Fruit fly (Drosophila melanogaster): Measurements from ENCODE around the gene CG6683.
A peak's percentile ranks its signal among the peaks of the same experiment; 100 is the strongest.

CG6683 gene

dm6 chr3L:8534386-8535306, 19.9 kb upstream of the CG6683 start, which contains the start of gene ergic53:
Gene ergic53 (plus strand): TSS chr3L:8534977.
- TF ChIP-seq rn (GFP tag; IDR thresholded peaks at IDR 0.05) (no peak), CG4496 (GFP tag; IDR thresholded peaks at IDR 0.05) (0 out of 3 replicates have a peak, but pooled peaks have one; percentile 14)

dm6 chr3L:8529701-8530100, 15.0 kb upstream of the CG6683 start:
- TF ChIP-seq CG4496 (GFP tag; IDR thresholded peaks at IDR 0.05), result no peak
- no peak for TF ChIP-seq EcR (GFP tag; optimal IDR thresholded peaks at IDR 0.05)
- TF ChIP-seq CG14655 (GFP tag; optimal IDR thresholded peaks at IDR 0.05), result no peak
- no peak for TF ChIP-seq CG9948 (tag; optimal IDR thresholded peaks at IDR 0.05)
- no peak for TF ChIP-seq CG32121 (GFP tag; IDR thresholded peaks at IDR 0.05)

dm6 chr3L:8528546-8528945, 13.8 kb upstream of the CG6683 start:
- TF ChIP-seq Snoo (tag; optimal IDR thresholded peaks at IDR 0.05) (no peak), CG32121 (GFP tag; IDR thresholded peaks at IDR 0.05) (no peak), CG14655 (GFP tag; optimal IDR thresholded peaks at IDR 0.05) (no peak), fd96Ca (GFP tag; IDR thresholded peaks at IDR 0.05) (no peak), CG13204 (GFP tag; optimal IDR thresholded peaks at IDR 0.05) (no peak), CG4496 (GFP tag; IDR thresholded peaks at IDR 0.05) (no peak), CG8301 (tag; optimal IDR thresholded peaks at IDR 0.05) (no peak), CG9948 (tag; optimal IDR thresholded peaks at IDR 0.05) (no peak), CG12605 (GFP tag; IDR thresholded peaks at IDR 0.05) (no peak), CG8159 (tag; optimal IDR thresholded peaks at IDR 0.05) (no peak)

- TF ChIP-seq CG8301 (tag; optimal IDR thresholded peaks at IDR 0.05) (no peak), gl (tag; optimal IDR thresholded peaks at IDR 0.05) (no peak), Pif1B (GFP tag; optimal IDR thresholded peaks at IDR 0.05) (no peak), D1 (tag; optimal IDR thresholded peaks at IDR 0.05) (no peak), EcR (GFP tag; optimal IDR thresholded peaks at IDR 0.05) (no peak), CG8159 (tag; optimal IDR thresholded peaks at IDR 0.05) (no peak)
Measured at dm6 chr3L:8527829-8528228, 13.1 kb upstream of the CG6683 start.

- peak; percentile 8 for TF ChIP-seq D1 (tag; optimal IDR thresholded peaks at IDR 0.05)
- no peak for TF ChIP-seq CG4496 (GFP tag; IDR thresholded peaks at IDR 0.05)
Measured at dm6 chr3L:8525691-8526421, 11.1 kb upstream of the CG6683 start.

DNA sequence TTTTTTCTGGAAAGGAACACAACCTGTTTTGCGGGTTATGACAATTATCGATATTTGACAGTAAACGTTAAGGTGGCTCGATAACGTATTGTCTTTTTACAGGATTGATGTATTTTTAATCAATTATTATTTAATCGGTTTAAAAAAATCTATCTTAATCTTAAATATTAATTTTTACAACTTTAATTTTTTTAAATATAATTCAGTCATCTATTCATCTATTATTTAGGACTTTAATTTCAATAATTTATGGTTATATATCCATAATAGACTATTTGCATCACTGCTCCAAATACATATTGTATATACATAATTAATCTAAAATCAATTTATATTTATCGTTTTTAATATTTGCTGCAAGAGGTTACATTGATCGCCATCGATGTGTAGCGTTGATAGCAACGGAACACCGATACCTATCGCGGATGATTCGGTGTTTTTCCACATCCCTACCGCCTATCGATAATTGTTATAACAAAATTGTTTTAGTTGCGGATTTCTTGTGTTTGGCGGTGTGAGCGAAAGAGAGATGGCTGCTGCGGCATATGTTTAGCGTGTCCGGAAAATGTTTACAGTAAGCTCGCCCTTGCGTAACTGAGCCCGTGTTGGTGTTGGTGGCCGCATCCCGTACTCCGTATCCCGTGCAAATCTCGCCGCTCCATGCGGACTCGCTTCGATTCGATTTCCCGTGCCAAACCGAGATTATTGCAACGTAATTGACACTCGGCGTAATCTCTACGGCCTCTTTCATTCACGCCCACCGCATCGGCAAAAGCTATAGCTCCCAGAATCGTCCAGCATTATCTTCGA, 10.3 kb upstream of the CG6683 start, which contains the start of the genes GstO1 and foi:
Gene GstO1, minus strand, starts transcription at position 51 of the 810 bp plus-strand sequence.
Gene foi, plus strand, starts transcription at position 429 of the 810 bp plus-strand sequence.
- TF ChIP-seq CG13204 (GFP tag; optimal IDR thresholded peaks at IDR 0.05), result no peak
- peak; percentile 14 for TF ChIP-seq CG15710 (tag; optimal IDR thresholded peaks at IDR 0.05)
- TF ChIP-seq CG32121 (GFP tag; IDR thresholded peaks at IDR 0.05), result 0 out of 2 replicates have a peak, but pooled peaks have one; percentile 24
- no peak for TF ChIP-seq Pif1B (GFP tag; optimal IDR thresholded peaks at IDR 0.05)
- TF ChIP-seq Pif1A (GFP tag; optimal IDR thresholded peaks at IDR 0.05), result no peak
- TF ChIP-seq fd96Ca (GFP tag; IDR thresholded peaks at IDR 0.05), result no peak
- no peak for TF ChIP-seq CG34367 (tag; optimal IDR thresholded peaks at IDR 0.05)
- peak; percentile 45; the same call in 1 of the 2 replicates for TF ChIP-seq Ets98B (GFP tag; IDR thresholded peaks at IDR 0.05)
- no peak for TF ChIP-seq CG9948 (tag; optimal IDR thresholded peaks at IDR 0.05)
- peak; percentile 8 for TF ChIP-seq gl (tag; optimal IDR thresholded peaks at IDR 0.05)
- no peak for TF ChIP-seq CG10348 (GFP tag; IDR thresholded peaks at IDR 0.05)
- no peak for TF ChIP-seq CG8301 (tag; optimal IDR thresholded peaks at IDR 0.05)
- TF ChIP-seq CG17806 (tag; optimal IDR thresholded peaks at IDR 0.05), result no peak
- TF ChIP-seq CG4496 (GFP tag; IDR thresholded peaks at IDR 0.05), result peak; percentile 38; the same call in 2 of the 3 replicates
- TF ChIP-seq D1 (tag; optimal IDR thresholded peaks at IDR 0.05), result no peak
- no peak for TF ChIP-seq EcR (GFP tag; optimal IDR thresholded peaks at IDR 0.05)
- TF ChIP-seq CG14655 (GFP tag; optimal IDR thresholded peaks at IDR 0.05), result no peak
- TF ChIP-seq CG12605 (GFP tag; IDR thresholded peaks at IDR 0.05), result no peak
- TF ChIP-seq CG8159 (tag; optimal IDR thresholded peaks at IDR 0.05), result peak; percentile 80
- peak; percentile 5 for TF ChIP-seq Snoo (tag; optimal IDR thresholded peaks at IDR 0.05)
- no peak for TF ChIP-seq rn (GFP tag; IDR thresholded peaks at IDR 0.05)

All from whole organism, pupa.